Worm (Caenorhabditis elegans): ENCODE results near the gene ndua-1.

Gene ndua-1

ce11 chrV:20841484-20841883, 10.2 kb downstream of the ndua-1 start:
- no peak for TF ChIP-seq mab-5 (tag; optimal IDR thresholded peaks at IDR 0.05)
- no peak for TF ChIP-seq lin-39 (tag; optimal IDR thresholded peaks at IDR 0.05)
- no peak for TF ChIP-seq unc-62 (GFP tag; optimal IDR thresholded peaks at IDR 0.05)
- no peak for TF ChIP-seq nhr-237 (tag; optimal IDR thresholded peaks at IDR 0.05)
- no peak for TF ChIP-seq fos-1 (tag; optimal IDR thresholded peaks at IDR 0.05)
- TF ChIP-seq nhr-129 (tag; optimal IDR thresholded peaks at IDR 0.05) = no peak
- no peak for TF ChIP-seq nhr-23 (tag; optimal IDR thresholded peaks at IDR 0.05)
- no peak for TF ChIP-seq Y55F3AM.14 (GFP tag; optimal IDR thresholded peaks at IDR 0.05)
- TF ChIP-seq nhr-21 (tag; optimal IDR thresholded peaks at IDR 0.05) = no peak
- TF ChIP-seq gmeb-1 (tag; optimal IDR thresholded peaks at IDR 0.05) = no peak
- no peak for TF ChIP-seq C34F6.9 (tag; optimal IDR thresholded peaks at IDR 0.05)
- TF ChIP-seq alr-1 (tag; optimal IDR thresholded peaks at IDR 0.05) = no peak
- TF ChIP-seq unc-39 (tag; optimal IDR thresholded peaks at IDR 0.05) = no peak
- TF ChIP-seq sma-3 (GFP tag; optimal IDR thresholded peaks at IDR 0.05) = no peak
- no peak for TF ChIP-seq ZK546.5 (tag; optimal IDR thresholded peaks at IDR 0.05)
- TF ChIP-seq crh-2 (tag; optimal IDR thresholded peaks at IDR 0.05) = no peak

ce11 chrV:20838565-20838964, 13.1 kb downstream of the ndua-1 start, which contains the start of gene exos-7:
exos-7 (plus strand) TSS chrV:20838865.
- TF ChIP-seq lin-39 (tag; optimal IDR thresholded peaks at IDR 0.05) (no peak), elt-1 (tag; optimal IDR thresholded peaks at IDR 0.05) (no peak), nhr-12 (tag; optimal IDR thresholded peaks at IDR 0.05) (no peak), R02D3.7 (tag; optimal IDR thresholded peaks at IDR 0.05) (no peak), nhr-6 (tag; optimal IDR thresholded peaks at IDR 0.05) (no peak), lsy-2 (tag; optimal IDR thresholded peaks at IDR 0.05) (no peak), lin-13 (GFP tag; optimal IDR thresholded peaks at IDR 0.05) (no peak), unc-55 (GFP tag; optimal IDR thresholded peaks at IDR 0.05) (no peak), sma-3 (GFP tag; optimal IDR thresholded peaks at IDR 0.05) (no peak), dmd-4 (tag; optimal IDR thresholded peaks at IDR 0.05) (no peak), ceh-82 (tag; optimal IDR thresholded peaks at IDR 0.05) (no peak)

- TF ChIP-seq C34F6.9 (tag; optimal IDR thresholded peaks at IDR 0.05) = peak; percentile 54
- TF ChIP-seq lsy-2 (tag; optimal IDR thresholded peaks at IDR 0.05) = peak in 1 of 2 experiments; percentile 42
- no peak for TF ChIP-seq ztf-4 (tag; optimal IDR thresholded peaks at IDR 0.05)
- peak; percentile 4 for TF ChIP-seq nhr-25 (tag; optimal IDR thresholded peaks at IDR 0.05)
- TF ChIP-seq aly-2 (tag; optimal IDR thresholded peaks at IDR 0.05) = no peak
- peak; percentile 8 for TF ChIP-seq unc-55 (GFP tag; optimal IDR thresholded peaks at IDR 0.05)
Observed at ce11 chrV:20837765-20838164, 13.9 kb downstream of the ndua-1 start, which contains the start of gene mrps-12. mrps-12 (plus strand) TSS chrV:20838080.

- TF ChIP-seq unc-55 (GFP tag; optimal IDR thresholded peaks at IDR 0.05) (peak; percentile 74), sma-9 (GFP tag; optimal IDR thresholded peaks at IDR 0.05) (peak; percentile 1), sma-9 (tag; optimal IDR thresholded peaks at IDR 0.05) (no peak), elt-3 (tag; optimal IDR thresholded peaks at IDR 0.05) (no peak), lsy-2 (tag; optimal IDR thresholded peaks at IDR 0.05) (peak in 1 of 2 experiments; percentile 35)
Observed at ce11 chrV:20832554-20832963, 19.1 kb downstream of the ndua-1 start.

- peak; percentile 2 for TF ChIP-seq blmp-1 (tag; optimal IDR thresholded peaks at IDR 0.05; ENCODE audit: insufficient read depth)
- no peak for TF ChIP-seq nhr-12 (tag; optimal IDR thresholded peaks at IDR 0.05)
- TF ChIP-seq crh-2 (tag; optimal IDR thresholded peaks at IDR 0.05) = peak; percentile 1
- peak; percentile 93 for TF ChIP-seq fos-1 (tag; optimal IDR thresholded peaks at IDR 0.05)
- peak; percentile 16 for TF ChIP-seq gmeb-1 (tag; optimal IDR thresholded peaks at IDR 0.05)
- peak; percentile 34 for TF ChIP-seq nhr-129 (tag; optimal IDR thresholded peaks at IDR 0.05)
- TF ChIP-seq nhr-11 (tag; optimal IDR thresholded peaks at IDR 0.05) = no peak
- TF ChIP-seq sma-9 (GFP tag; optimal IDR thresholded peaks at IDR 0.05) = peak; percentile 62
- TF ChIP-seq sma-9 (tag; optimal IDR thresholded peaks at IDR 0.05) = no peak
- no peak for TF ChIP-seq nhr-23 (tag; optimal IDR thresholded peaks at IDR 0.05)
Observed at ce11 chrV:20831867-20832266, 19.8 kb downstream of the ndua-1 start.

- TF ChIP-seq ztf-1 (GFP tag; conservative IDR thresholded peaks at IDR 0.05) (no peak), nhr-25 (tag; optimal IDR thresholded peaks at IDR 0.05) (no peak), gmeb-1 (tag; optimal IDR thresholded peaks at IDR 0.05) (no peak), sma-3 (GFP tag; optimal IDR thresholded peaks at IDR 0.05) (no peak)
Observed at ce11 chrV:20830409-20830808, 21.3 kb downstream of the ndua-1 start.

Data from whole organism, L2 larva.